Fruit fly (Drosophila melanogaster): Measurements from ENCODE around the gene Osi22.
A peak's percentile ranks its signal among the peaks of the same experiment; 100 is the strongest.

Gene Osi22

DNA sequence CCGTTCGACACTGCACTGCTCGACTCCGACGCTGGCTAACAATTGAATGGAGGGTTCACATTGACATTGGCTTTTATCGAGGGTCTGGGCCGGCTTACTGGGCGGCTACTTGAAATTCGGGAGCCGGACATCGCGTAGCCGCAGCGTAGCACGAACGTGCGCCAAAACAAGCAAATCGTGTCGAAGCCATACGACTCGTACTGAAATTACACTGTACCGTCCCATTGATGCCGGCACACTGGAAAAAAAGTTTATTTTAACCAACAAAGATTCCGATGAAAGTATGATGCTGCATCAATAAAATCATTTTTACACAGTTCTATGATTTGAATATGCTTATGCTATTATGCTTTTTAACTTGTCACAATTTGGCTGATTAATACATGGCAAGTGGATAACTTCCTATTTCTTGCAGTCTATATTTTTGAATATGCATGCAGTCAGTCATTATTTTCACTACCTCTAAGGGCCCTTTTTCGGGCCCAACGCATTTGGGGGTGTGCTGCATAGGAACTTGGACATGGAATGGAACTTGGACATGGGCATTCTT is 1.6 kb upstream of the Osi22 start, which contains the start of gene apn:
TSS of gene apn (minus strand) at position 51 of the 550 bp plus-strand sequence.
- TF ChIP-seq CG14050 (GFP tag; IDR thresholded peaks at IDR 0.05) (peak; percentile 31; the same call in 1 of the 3 replicates), org-1 (GFP tag; optimal IDR thresholded peaks at IDR 0.05) (no peak), CG17328 (GFP tag; IDR thresholded peaks at IDR 0.05) (peak; percentile 65; the same call in 1 of the 2 replicates), E2f2 (GFP tag; IDR thresholded peaks at IDR 0.05) (0 out of 2 replicates have a peak, but pooled peaks have one; percentile 19), zfh1 (GFP tag; IDR thresholded peaks at IDR 0.05) (peak; percentile 30; the same call in 1 of the 3 replicates), MBD-R2 (GFP tag; IDR thresholded peaks at IDR 0.05) (no peak), GATAe (GFP tag; conservative IDR thresholded peaks at IDR 0.05) (no peak), unpg (GFP tag; optimal IDR thresholded peaks at IDR 0.05) (peak; percentile 25), Meics (GFP tag; optimal IDR thresholded peaks at IDR 0.05) (no peak), CG4707 (GFP tag; optimal IDR thresholded peaks at IDR 0.05) (no peak), hth (optimal IDR thresholded peaks at IDR 0.05) (no peak), Pdp1 (GFP tag; optimal IDR thresholded peaks at IDR 0.05) (no peak), wek (GFP tag; optimal IDR thresholded peaks at IDR 0.05) (no peak), Ada2b (GFP tag; IDR thresholded peaks at IDR 0.05) (no peak), CG34422 (GFP tag; IDR thresholded peaks at IDR 0.05) (0 out of 3 replicates have a peak, but pooled peaks have one; percentile 9), CG7839 (tag; optimal IDR thresholded peaks at IDR 0.05) (no peak), CG18764 (GFP tag; optimal IDR thresholded peaks at IDR 0.05) (no peak), CG6175 (GFP tag; IDR thresholded peaks at IDR 0.05) (no peak), Sin3A (optimal IDR thresholded peaks at IDR 0.05) (no peak), dan (GFP tag; IDR thresholded peaks at IDR 0.05) (no peak), CG11723 (GFP tag; optimal IDR thresholded peaks at IDR 0.05) (no peak), seq (GFP tag; IDR thresholded peaks at IDR 0.05) (no peak), Rx (GFP tag; IDR thresholded peaks at IDR 0.05) (0 out of 2 replicates have a peak, but pooled peaks have one; percentile 5), sisA (GFP tag; IDR thresholded peaks at IDR 0.05) (peak; percentile 37; the same call in 1 of the 2 replicates), CG10274 (GFP tag; optimal IDR thresholded peaks at IDR 0.05) (no peak), CG14441 (GFP tag; IDR thresholded peaks at IDR 0.05) (peak; percentile 36; the same call in 1 of the 2 replicates), toy (GFP tag; IDR thresholded peaks at IDR 0.05) (no peak), ttk (GFP tag; IDR thresholded peaks at IDR 0.05) (no peak), Abd-B (GFP tag; optimal IDR thresholded peaks at IDR 0.05) (no peak), mirr (GFP tag; optimal IDR thresholded peaks at IDR 0.05) (no peak), zfh2 (GFP tag; optimal IDR thresholded peaks at IDR 0.05) (no peak), row (GFP tag; IDR thresholded peaks at IDR 0.05) (peak; percentile 36; the same call in 1 of the 3 replicates), pho (GFP tag; optimal IDR thresholded peaks at IDR 0.05) (no peak), CG10959 (GFP tag; IDR thresholded peaks at IDR 0.05) (no peak), H2.0 (GFP tag; IDR thresholded peaks at IDR 0.05) (0 out of 2 replicates have a peak, but pooled peaks have one; percentile 7), hbn (GFP tag; IDR thresholded peaks at IDR 0.05; ENCODE audit: partially characterized antibody) (no peak), nmo (GFP tag; optimal IDR thresholded peaks at IDR 0.05) (peak; percentile 4), sens (GFP tag) (peak; percentile 83), CG17186 (GFP tag; optimal IDR thresholded peaks at IDR 0.05) (no peak), CG15073 (GFP tag; optimal IDR thresholded peaks at IDR 0.05) (no peak), CG10462 (GFP tag; optimal IDR thresholded peaks at IDR 0.05) (no peak), wor (GFP tag; IDR thresholded peaks at IDR 0.05) (0 out of 2 replicates have a peak, but pooled peaks have one; percentile 23), Antp (GFP tag; optimal IDR thresholded peaks at IDR 0.05) (no peak), NfI (GFP tag; optimal IDR thresholded peaks at IDR 0.05) (no peak), pum (GFP tag; optimal IDR thresholded peaks at IDR 0.05) (no peak), CG12071 (GFP tag; optimal IDR thresholded peaks at IDR 0.05) (no peak), chm (GFP tag; IDR thresholded peaks at IDR 0.05) (no peak), dmrt11E (tag; optimal IDR thresholded peaks at IDR 0.05) (no peak), CG17361 (GFP tag; IDR thresholded peaks at IDR 0.05) (no peak), CG10366 (GFP tag; IDR thresholded peaks at IDR 0.05) (peak; percentile 48), kah (GFP tag; optimal IDR thresholded peaks at IDR 0.05) (no peak), CG4854 (GFP tag; optimal IDR thresholded peaks at IDR 0.05) (no peak)

Measured in whole organism, embryonic.